Worm (Caenorhabditis elegans): ENCODE data around the gene nos-3.

nos-3 gene

DNA sequence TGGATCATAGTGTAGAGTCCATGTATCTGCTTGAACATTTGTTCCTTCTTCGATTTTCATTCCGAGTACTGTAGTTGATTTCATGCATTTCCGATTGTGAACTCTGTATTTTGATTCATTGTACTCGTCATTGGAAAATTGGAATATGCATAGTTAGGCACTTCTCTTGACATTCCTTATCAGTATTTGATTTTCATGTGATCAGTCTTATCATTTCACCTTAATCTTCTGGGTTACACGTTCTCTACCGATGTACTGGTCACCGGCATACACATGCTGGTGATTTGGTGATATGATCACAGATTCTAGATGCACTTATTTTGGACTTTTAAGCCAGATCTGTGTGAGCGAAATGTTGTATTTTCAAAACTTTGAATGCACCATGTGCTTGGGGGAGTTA, 45.1 kb downstream of the nos-3 start:
- TF ChIP-seq cey-2 (tag; optimal IDR thresholded peaks at IDR 0.05; ENCODE audit: borderline replicate concordance, insufficient read depth) = no peak
- TF ChIP-seq rbr-2 (tag; optimal IDR thresholded peaks at IDR 0.05) = no peak
- TF ChIP-seq F44E2.7 (GFP tag; IDR thresholded peaks at IDR 0.05) = no peak
- no peak for TF ChIP-seq ceh-32 (tag; optimal IDR thresholded peaks at IDR 0.05; ENCODE audit: poor library complexity)
- TF ChIP-seq nhr-10 (tag; optimal IDR thresholded peaks at IDR 0.05) = peak; percentile 57
- TF ChIP-seq nhr-25 (tag; optimal IDR thresholded peaks at IDR 0.05; ENCODE audit: borderline replicate concordance, insufficient read depth) = no peak
- peak; percentile 94 for TF ChIP-seq pqm-1 (tag; optimal IDR thresholded peaks at IDR 0.05)
- peak; percentile 2 for TF ChIP-seq mep-1 (tag; optimal IDR thresholded peaks at IDR 0.05)
- no peak for TF ChIP-seq T26A8.4 (GFP tag; IDR thresholded peaks at IDR 0.05)
- no peak for TF ChIP-seq duxl-1 (tag; optimal IDR thresholded peaks at IDR 0.05; ENCODE audit: poor library complexity)
- no peak for TF ChIP-seq Y75B8A.6 (GFP tag; IDR thresholded peaks at IDR 0.05)
- peak; percentile 88 for TF ChIP-seq nhr-77 (tag; optimal IDR thresholded peaks at IDR 0.05)
- TF ChIP-seq zfp-3 (GFP tag; conservative IDR thresholded peaks at IDR 0.05) = no peak
- TF ChIP-seq nhr-28 (tag; optimal IDR thresholded peaks at IDR 0.05) = peak; percentile 87
- peak; percentile 93 for TF ChIP-seq nhr-102 (tag; optimal IDR thresholded peaks at IDR 0.05)
- peak; percentile 72 for TF ChIP-seq nhr-48 (tag; optimal IDR thresholded peaks at IDR 0.05)
- no peak for TF ChIP-seq unc-130 (GFP tag; optimal IDR thresholded peaks at IDR 0.05)
- TF ChIP-seq F10B5.3 (tag; optimal IDR thresholded peaks at IDR 0.05) = no peak
- peak; percentile 62 for TF ChIP-seq hlh-30 (tag; optimal IDR thresholded peaks at IDR 0.05; ENCODE audit: insufficient read depth)
- TF ChIP-seq nhr-42 (GFP tag; IDR thresholded peaks at IDR 0.05) = no peak
- TF ChIP-seq attf-4 (tag; optimal IDR thresholded peaks at IDR 0.05) = no peak
- TF ChIP-seq tra-1 (GFP tag; IDR thresholded peaks at IDR 0.05) = 0 out of 2 replicates have a peak, but pooled peaks have one; percentile 53
- TF ChIP-seq hmg-1.1 (GFP tag; IDR thresholded peaks at IDR 0.05) = no peak
- TF ChIP-seq lin-1 (GFP tag; IDR thresholded peaks at IDR 0.05) = peak; percentile 71; the same call in 1 of the 2 replicates
- TF ChIP-seq daf-16 (GFP tag; optimal IDR thresholded peaks at IDR 0.05) = no peak
- peak; percentile 82 for TF ChIP-seq daf-16 (tag; optimal IDR thresholded peaks at IDR 0.05)
- TF ChIP-seq ztf-7 (tag; optimal IDR thresholded peaks at IDR 0.05) = no peak
- TF ChIP-seq aha-1 (tag) = no peak
- TF ChIP-seq zip-11 (GFP tag; IDR thresholded peaks at IDR 0.05) = no peak
- no peak for TF ChIP-seq lin-39 (tag; optimal IDR thresholded peaks at IDR 0.05)
- TF ChIP-seq nhr-111 (GFP tag; optimal IDR thresholded peaks at IDR 0.05) = no peak
- peak; percentile 96 for TF ChIP-seq dmd-6 (GFP tag; IDR thresholded peaks at IDR 0.05)
- TF ChIP-seq hif-1 (tag; optimal IDR thresholded peaks at IDR 0.05) = no peak
- TF ChIP-seq hlh-11 (tag; optimal IDR thresholded peaks at IDR 0.05) = peak; percentile 91
- TF ChIP-seq lir-3 (tag; optimal IDR thresholded peaks at IDR 0.05) = no peak
- TF ChIP-seq mxl-3 (GFP tag; optimal IDR thresholded peaks at IDR 0.05) = peak; percentile 69
- TF ChIP-seq dve-1 (tag; optimal IDR thresholded peaks at IDR 0.05; ENCODE audit: insufficient read depth) = peak; percentile 84
- no peak for TF ChIP-seq Y48G9A.11 (GFP tag; IDR thresholded peaks at IDR 0.05)
- TF ChIP-seq mdl-1 (tag; optimal IDR thresholded peaks at IDR 0.05) = peak in 1 of 2 experiments; percentile 70
- no peak for TF ChIP-seq saeg-2 (GFP tag; IDR thresholded peaks at IDR 0.05)
- TF ChIP-seq Y5F2A.4 (GFP tag; optimal IDR thresholded peaks at IDR 0.05) = no peak
- TF ChIP-seq ces-1 (GFP tag; optimal IDR thresholded peaks at IDR 0.05) = no peak
- TF ChIP-seq egl-27 (tag; optimal IDR thresholded peaks at IDR 0.05) = no peak
- TF ChIP-seq unc-62 (GFP tag; optimal IDR thresholded peaks at IDR 0.05 in 1 of 2) = peak in 1 of 2 experiments; percentile 98
- TF ChIP-seq unc-62 (tag; optimal IDR thresholded peaks at IDR 0.05) = no peak
